Worm (Caenorhabditis elegans) whole organism, L4 larva: ENCODE results near the gene picd-1.
A peak's percentile ranks its signal among the peaks of the same experiment; 100 is the strongest.

Experiments used
- R02D3.7 ChIP-seq: fragments of 150-350 bp; sonication (generic microtip); optimal IDR thresholded peaks from 3 replicates; lab custom pipeline; 2014; ENCODE audit warnings: missing biosample characterization, missing genetic modification characterization
- ceh-44 ChIP-seq: fragments of 200-800 bp; sonication (Bioruptor generic); IDR thresholded peaks from 2 replicates; pipeline ENCODE4 v1.3.6; 2022; ENCODE audit warnings: missing genetic modification reagents, missing genetic modification characterization, missing compliant biosample characterization
- egl-27 ChIP-seq: sonication (generic microtip); optimal IDR thresholded peaks from 3 replicates; lab custom pipeline; 2017; ENCODE audit warnings: missing biosample characterization, missing genetic modification reagents, missing genetic modification characterization
- jun-1 ChIP-seq: fragments of 150-350 bp; optimal IDR thresholded peaks from 2 replicates; lab custom pipeline; 2014; ENCODE audit warnings: missing biosample characterization, missing genetic modification reagents, missing genetic modification characterization
- lin-13 ChIP-seq: fragments of 150-350 bp; optimal IDR thresholded peaks from 2 replicates; lab custom pipeline; 2014; ENCODE audit warnings: missing biosample characterization, missing genetic modification reagents, missing genetic modification characterization
- mdl-1 ChIP-seq, 2 experiments: fragments of 150-350 bp in 1 of 2; sonication (generic microtip) in 1 of 2; optimal IDR thresholded peaks; 2 replicates each; lab custom pipeline; 2014 to 2017; ENCODE audit warnings: missing biosample characterization in 2 of 2, missing genetic modification characterization in 2 of 2
- pqm-1 ChIP-seq: sonication (generic microtip); optimal IDR thresholded peaks from 2 replicates; lab custom pipeline; 2017; ENCODE audit warnings: missing biosample characterization, missing genetic modification characterization
- saeg-2 ChIP-seq: fragments of 200-800 bp; sonication (Bioruptor generic); IDR thresholded peaks from 2 replicates; pipeline ENCODE4 v1.3.6; 2022; ENCODE audit warnings: missing genetic modification reagents, missing genetic modification characterization, missing compliant biosample characterization
- unc-62 ChIP-seq, 3 experiments: fragments of 150-350 bp in 1 of 3; sonication (generic microtip); optimal IDR thresholded peaks in 2 of 3; peaks in 1 of 3; 1 replicate in 1 of 3; 2 replicates in 2 of 3; lab custom pipeline; 2014 to 2017; ENCODE audit warnings: missing biosample characterization in 3 of 3, missing genetic modification characterization in 3 of 3, missing genetic modification reagents in 3 of 3, missing genotype in 1 of 3

ce11 chrV:116243-116642 lies 11.6 kb downstream of the picd-1 start:
- no peak for TF ChIP-seq mdl-1 (tag; optimal IDR thresholded peaks at IDR 0.05; lab: Kevin White, UChicago)
- no peak for TF ChIP-seq pqm-1 (tag; lab: Kevin White, UChicago)
- TF ChIP-seq jun-1 (tag; lab: Kevin White, UChicago), result no peak
- no peak for TF ChIP-seq egl-27 (tag; lab: Kevin White, UChicago)
- TF ChIP-seq R02D3.7 (tag; lab: Kevin White, UChicago), result no peak
- no peak for TF ChIP-seq lin-13 (GFP tag; lab: Kevin White, UChicago)
- TF ChIP-seq unc-62 (GFP tag; optimal IDR thresholded peaks at IDR 0.05 in 1 of 2; lab: Kevin White, UChicago), result peak in 1 of 2 experiments; percentile 45
- no peak for TF ChIP-seq unc-62 (tag; optimal IDR thresholded peaks at IDR 0.05; lab: Kevin White, UChicago)
- no peak for TF ChIP-seq ceh-44
- no peak for TF ChIP-seq saeg-2 (GFP tag; lab: Robert Waterston, UW)
